Fruit fly (Drosophila melanogaster) whole organism, wandering third instar larva: ENCODE measurements around the gene CG5199.

Experiments
- GATAd ChIP-seq: sonication (Bioruptor generic); optimal IDR thresholded peaks from 2 replicates; lab custom pipeline; 2016; ENCODE audit warnings: missing biosample characterization, missing genetic modification characterization
- Hr78 ChIP-seq: fragments of >200 bp; optimal IDR thresholded peaks from 2 replicates; lab custom pipeline; 2017; ENCODE audit warnings: missing biosample characterization, missing genetic modification characterization
- Hr83 ChIP-seq: fragments of 200-300 bp; sonication (Bioruptor generic); optimal IDR thresholded peaks from 2 replicates; lab custom pipeline; 2016; ENCODE audit warnings: missing biosample characterization, mild to moderate bottlenecking, missing genetic modification characterization, moderate library complexity; ENCODE audit not compliant: poor library complexity, severe bottlenecking
- Jra ChIP-seq: sonication (Bioruptor generic); optimal IDR thresholded peaks from 2 replicates; lab custom pipeline; 2016; ENCODE audit warnings: missing biosample characterization, missing genetic modification characterization
- br ChIP-seq: fragments of 200-800 bp; sonication (Bioruptor generic); optimal IDR thresholded peaks from 2 replicates; lab custom pipeline; 2016; ENCODE audit warnings: missing biosample characterization, missing genetic modification characterization
- dl ChIP-seq, 2 experiments: fragments of 175-275, 200-275 bp in 1 of 2; fragments of 200-275 bp in 1 of 2; sonication (Bioruptor generic); optimal IDR thresholded peaks; lab custom pipeline; 2018; ENCODE audit warnings: mild to moderate bottlenecking in 2 of 2, missing biosample characterization in 2 of 2, missing genetic modification characterization in 2 of 2, moderate library complexity in 2 of 2; ENCODE audit not compliant: partially characterized antibody in 2 of 2, insufficient read depth in 1 of 2
- foxo ChIP-seq, 2 experiments: fragments of 200-800 bp; sonication (Bioruptor generic); optimal IDR thresholded peaks; 2 replicates in 1 of 2; 3 replicates in 1 of 2; lab custom pipeline; 2016 to 2017; ENCODE audit warnings: missing biosample characterization in 2 of 2, missing genetic modification characterization in 2 of 2
- psq ChIP-seq: fragments of 200-800 bp; sonication (Bioruptor generic); optimal IDR thresholded peaks from 3 replicates; lab custom pipeline; 2017; ENCODE audit warnings: missing biosample characterization, mild to moderate bottlenecking, missing genetic modification characterization, moderate library complexity

DNA sequence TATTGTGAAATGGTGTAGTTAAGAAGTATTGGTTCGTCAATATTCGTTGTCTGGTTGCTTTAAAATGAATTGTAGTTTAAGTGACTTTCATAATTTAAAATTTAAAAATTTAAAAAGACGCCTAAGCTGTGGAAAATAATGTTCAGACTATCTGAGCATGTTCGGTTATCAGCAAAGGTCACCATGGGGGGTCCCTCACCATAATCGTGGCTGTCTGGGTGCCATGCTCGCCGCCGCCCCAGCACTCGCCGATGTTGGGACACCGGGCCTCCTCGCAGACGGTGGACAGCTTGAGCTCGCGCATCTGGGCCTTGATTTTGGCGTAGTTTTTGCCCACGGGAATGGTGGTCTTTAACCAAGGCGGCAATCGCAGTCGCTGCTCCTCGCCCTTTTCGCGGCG is 21.0 kb downstream of the CG5199 start:
- TF ChIP-seq Hr78 (GFP tag; lab: Kevin White, UChicago) (no peak), GATAd (no peak), Hr83 (no peak), dl (GFP tag; optimal IDR thresholded peaks at IDR 0.05; lab: Kevin White, UChicago; ENCODE audit: insufficient read depth in 1 of 2, partially characterized antibody in 2 of 2) (no peak), Jra (GFP tag; lab: Kevin White, UChicago) (no peak), psq (GFP tag; lab: Kevin White, UChicago) (no peak), br (GFP tag; lab: Kevin White, UChicago) (no peak), foxo (GFP tag; optimal IDR thresholded peaks at IDR 0.05; lab: Kevin White, UChicago) (no peak)
